Fruit fly (Drosophila melanogaster): ENCODE measurements around the gene CG14879.
A peak's percentile ranks its signal among the peaks of the same experiment; 100 is the strongest.

Gene CG14879

dm6 chr3R:16309302-16310080, 39.5 kb downstream of the CG14879 start (continued):
- TF ChIP-seq CG30403 (GFP tag; optimal IDR thresholded peaks at IDR 0.05) (peak; percentile 6), Trl (optimal IDR thresholded peaks at IDR 0.05) (no peak), Trl (GFP tag; optimal IDR thresholded peaks at IDR 0.05) (peak; percentile 11), BEAF-32 (GFP tag; optimal IDR thresholded peaks at IDR 0.05) (no peak), zf30C (GFP tag; optimal IDR thresholded peaks at IDR 0.05) (no peak), bab2 (GFP tag; optimal IDR thresholded peaks at IDR 0.05) (peak; percentile 12), zen (tag; optimal IDR thresholded peaks at IDR 0.05) (no peak), otp (GFP tag; IDR thresholded peaks at IDR 0.05) (no peak), Hand (GFP tag; optimal IDR thresholded peaks at IDR 0.05) (no peak), CG18599 (GFP tag; optimal IDR thresholded peaks at IDR 0.05) (peak; percentile 33), Gug (GFP tag; IDR thresholded peaks at IDR 0.05) (no peak), ro (GFP tag; IDR thresholded peaks at IDR 0.05) (no peak), Doc2 (GFP tag; IDR thresholded peaks at IDR 0.05) (no peak), ems (GFP tag; optimal IDR thresholded peaks at IDR 0.05) (no peak), CG14965 (GFP tag; optimal IDR thresholded peaks at IDR 0.05; ENCODE audit: borderline replicate concordance) (no peak), CG3065 (GFP tag; optimal IDR thresholded peaks at IDR 0.05) (no peak), CG10321 (GFP tag; IDR thresholded peaks at IDR 0.05) (no peak), Mad (GFP tag; optimal IDR thresholded peaks at IDR 0.05) (no peak), sim (GFP tag; IDR thresholded peaks at IDR 0.05) (no peak), CG17359 (tag; optimal IDR thresholded peaks at IDR 0.05) (peak; percentile 31), HHEX (GFP tag; optimal IDR thresholded peaks at IDR 0.05) (no peak), sob (GFP tag; IDR thresholded peaks at IDR 0.05) (peak; percentile 45; the same call in 1 of the 2 replicates), CG9437 (GFP tag; optimal IDR thresholded peaks at IDR 0.05) (peak; percentile 13), CG6654 (GFP tag; optimal IDR thresholded peaks at IDR 0.05) (no peak), MTF-1 (GFP tag; optimal IDR thresholded peaks at IDR 0.05; ENCODE audit: borderline replicate concordance) (no peak), CG17361 (GFP tag; IDR thresholded peaks at IDR 0.05) (no peak), Chrac-16 (GFP tag; optimal IDR thresholded peaks at IDR 0.05) (no peak), Sox100B (GFP tag; optimal IDR thresholded peaks at IDR 0.05) (peak; percentile 21), Awh (GFP tag; IDR thresholded peaks at IDR 0.05) (0 out of 2 replicates have a peak, but pooled peaks have one; percentile 43), CG10431 (GFP tag; optimal IDR thresholded peaks at IDR 0.05) (no peak), aop (GFP tag; IDR thresholded peaks at IDR 0.05) (no peak), Dp (GFP tag; optimal IDR thresholded peaks at IDR 0.05) (no peak), CG11723 (GFP tag; optimal IDR thresholded peaks at IDR 0.05) (no peak), Ssrp (tag; optimal IDR thresholded peaks at IDR 0.05) (peak; percentile 16), so (GFP tag; IDR thresholded peaks at IDR 0.05) (peak; percentile 61; the same call in 1 of the 3 replicates), kni (GFP tag; optimal IDR thresholded peaks at IDR 0.05) (peak; percentile 46), fd96Cb (tag; optimal IDR thresholded peaks at IDR 0.05) (no peak), CG6854 (GFP tag; optimal IDR thresholded peaks at IDR 0.05) (no peak), bigmax (GFP tag; optimal IDR thresholded peaks at IDR 0.05) (no peak), Dll (GFP tag; IDR thresholded peaks at IDR 0.05; ENCODE audit: partially characterized antibody) (no peak), al (GFP tag; IDR thresholded peaks at IDR 0.05) (no peak), gsb-n (tag; optimal IDR thresholded peaks at IDR 0.05) (no peak), CG3281 (GFP tag; optimal IDR thresholded peaks at IDR 0.05) (no peak), nau (GFP tag; optimal IDR thresholded peaks at IDR 0.05) (no peak), HLH3B (GFP tag; IDR thresholded peaks at IDR 0.05) (no peak), TFAM (GFP tag; optimal IDR thresholded peaks at IDR 0.05) (no peak), maf-S (GFP tag; optimal IDR thresholded peaks at IDR 0.05) (peak; percentile 37), Nf-YB (GFP tag; optimal IDR thresholded peaks at IDR 0.05) (no peak), CG11398 (GFP tag; optimal IDR thresholded peaks at IDR 0.05) (no peak), CG32772 (GFP tag; IDR thresholded peaks at IDR 0.05) (no peak)
